Worm (Caenorhabditis elegans): ENCODE data around the gene C34E10.9.

- TF ChIP-seq unc-3 (GFP tag; conservative IDR thresholded peaks at IDR 0.05): no peak
- no peak for TF ChIP-seq unc-3 (tag; optimal IDR thresholded peaks at IDR 0.05)
- no peak for TF ChIP-seq ceh-30 (tag; optimal IDR thresholded peaks at IDR 0.05)
- TF ChIP-seq zip-5 (tag; optimal IDR thresholded peaks at IDR 0.05): no peak
- TF ChIP-seq npax-4 (tag; optimal IDR thresholded peaks at IDR 0.05): no peak
- no peak for TF ChIP-seq pag-3 (tag; optimal IDR thresholded peaks at IDR 0.05; ENCODE audit: borderline replicate concordance)
- TF ChIP-seq nfya-1 (tag; optimal IDR thresholded peaks at IDR 0.05): no peak
- no peak for TF ChIP-seq Y22D7AL.16 (tag; optimal IDR thresholded peaks at IDR 0.05)
- no peak for TF ChIP-seq ceh-14 (tag; optimal IDR thresholded peaks at IDR 0.05)
- no peak for TF ChIP-seq pqm-1 (tag; optimal IDR thresholded peaks at IDR 0.05)
- no peak for TF ChIP-seq rnt-1 (tag; optimal IDR thresholded peaks at IDR 0.05)
- TF ChIP-seq tbx-2 (tag; optimal IDR thresholded peaks at IDR 0.05): no peak
- TF ChIP-seq ama-1 (optimal IDR thresholded peaks at IDR 0.05): no peak
Measured at ce11 chrIII:5277740-5278139, 14.5 kb upstream of the C34E10.9 start, which contains the start of gene clk-1.
